Worm (Caenorhabditis elegans) whole organism, L3 larva: ENCODE measurements around the gene hsp-16.41.

ENCODE experiments used
- ceh-28 ChIP-seq: fragments of 150-350 bp; optimal IDR thresholded peaks from 2 replicates; lab custom pipeline; 2014; ENCODE audit warnings: missing biosample characterization, missing genetic modification reagents, missing genetic modification characterization
- egl-5 ChIP-seq: fragments of 150-350 bp; optimal IDR thresholded peaks from 2 replicates; lab custom pipeline; 2017; ENCODE audit warnings: missing biosample characterization, missing genetic modification reagents, missing genetic modification characterization, inconsistent platforms
- jun-1 ChIP-seq: fragments of 150-350 bp; optimal IDR thresholded peaks from 2 replicates; lab custom pipeline; 2014; ENCODE audit warnings: missing biosample characterization, missing genetic modification reagents, missing genetic modification characterization
- lin-15B ChIP-seq: fragments of 150-350 bp; optimal IDR thresholded peaks from 2 replicates; lab custom pipeline; 2014; ENCODE audit warnings: missing biosample characterization, missing genetic modification characterization
- lin-39 ChIP-seq: fragments of 150-350 bp; optimal IDR thresholded peaks from 2 replicates; lab custom pipeline; 2018; ENCODE audit warnings: missing biosample characterization, missing genetic modification reagents, missing genetic modification characterization
- nfya-1 ChIP-seq: sonication (generic microtip); optimal IDR thresholded peaks from 2 replicates; lab custom pipeline; 2017; ENCODE audit warnings: missing genetic modification characterization, mild to moderate bottlenecking, missing compliant biosample characterization, antibody characterized with exemption, moderate library complexity; ENCODE audit not compliant: insufficient read depth
- nhr-23 ChIP-seq: fragments of 150-350 bp; optimal IDR thresholded peaks from 2 replicates; lab custom pipeline; 2014; ENCODE audit warnings: missing biosample characterization, missing genetic modification reagents, missing genetic modification characterization
- nhr-25 ChIP-seq: sonication (generic microtip); optimal IDR thresholded peaks from 2 replicates; lab custom pipeline; 2017; ENCODE audit warnings: missing biosample characterization, missing genetic modification characterization
- pqm-1 ChIP-seq: fragments of 150-350 bp; optimal IDR thresholded peaks from 2 replicates; lab custom pipeline; 2017; ENCODE audit warnings: missing biosample characterization, missing genetic modification characterization, inconsistent platforms

DNA sequence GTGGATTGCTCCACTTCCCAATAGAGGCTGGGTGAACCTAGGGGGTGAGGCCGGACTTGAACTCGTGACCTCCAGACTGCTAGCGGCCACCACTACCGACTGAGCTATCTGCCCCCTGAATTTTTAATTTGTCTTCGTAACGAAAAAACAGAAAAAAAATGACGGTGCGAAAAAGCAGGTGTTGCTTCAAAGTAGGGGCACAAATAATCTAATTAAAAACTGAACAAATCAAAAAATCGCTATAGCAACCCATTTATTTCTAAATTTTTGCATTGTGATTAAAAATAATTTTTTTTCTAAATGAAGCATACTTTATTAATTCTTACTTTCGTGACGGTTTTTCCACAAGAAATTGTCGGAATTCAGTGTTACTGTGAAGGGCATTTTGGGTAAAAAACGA is 7.1 kb upstream of the hsp-16.41 start, which contains the start of gene F36H9.10:
- TF ChIP-seq pqm-1 (tag; lab: Kevin White, UChicago) (no peak), nhr-23 (tag; lab: Kevin White, UChicago) (no peak), ceh-28 (tag; lab: Kevin White, UChicago) (no peak), lin-39 (no peak), jun-1 (tag; lab: Kevin White, UChicago) (no peak), lin-15B (tag; lab: Kevin White, UChicago) (no peak), nhr-25 (no peak), nfya-1 (no peak), egl-5 (tag; lab: Kevin White, UChicago) (no peak)
